Fruit fly (Drosophila melanogaster): ENCODE measurements around the gene eIF2D.

The eIF2D gene

DNA sequence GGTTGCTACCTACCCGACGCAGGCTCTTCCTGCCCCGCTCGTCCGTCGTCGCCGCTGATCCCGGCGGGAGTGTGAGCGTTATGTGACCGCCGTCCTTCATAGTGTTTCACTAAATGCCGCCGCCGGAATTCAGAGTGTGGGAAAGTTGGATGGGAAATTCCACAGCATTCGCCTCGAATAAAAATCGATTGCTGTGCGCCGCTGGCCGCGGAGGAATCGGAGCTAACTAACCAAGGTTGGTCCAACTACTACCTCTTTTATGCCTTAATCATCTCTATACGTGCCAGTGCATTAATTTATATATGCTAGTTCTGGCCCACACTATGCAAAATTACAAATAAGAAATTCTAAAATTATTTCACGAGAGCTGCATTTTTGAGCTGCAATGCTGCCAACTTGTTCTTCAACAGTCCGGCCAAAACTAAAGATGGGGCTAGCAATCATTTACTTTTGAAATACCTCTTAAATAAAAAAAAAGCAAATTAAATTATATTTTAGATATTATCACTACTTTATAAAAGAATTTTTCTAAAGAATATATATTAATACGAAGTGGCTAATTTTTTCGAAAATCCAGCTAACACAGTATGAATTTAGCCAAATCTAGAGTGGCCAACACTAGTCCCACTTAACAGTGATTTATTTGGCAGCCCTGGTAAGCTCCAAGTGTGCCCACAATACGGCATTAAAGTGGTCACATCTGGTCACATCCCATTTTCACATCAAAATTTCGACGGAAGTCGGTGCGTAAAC, 39.0 kb downstream of the eIF2D start, which contains the start of the genes alpha-Man-Ib and Pdhb:
alpha-Man-Ib (minus strand) TSS at position 425 of the 753 bp plus-strand sequence.
Pdhb (plus strand) TSS at position 674 of the 753 bp plus-strand sequence.
- TF ChIP-seq rn (GFP tag; IDR thresholded peaks at IDR 0.05) (peak; percentile 61), Ets98B (GFP tag; IDR thresholded peaks at IDR 0.05) (peak; percentile 29; the same call in 1 of the 2 replicates), EcR (GFP tag; optimal IDR thresholded peaks at IDR 0.05) (no peak), CG17806 (tag; optimal IDR thresholded peaks at IDR 0.05) (peak; percentile 55), CG15710 (tag; optimal IDR thresholded peaks at IDR 0.05) (peak; percentile 69), gl (tag; optimal IDR thresholded peaks at IDR 0.05) (no peak), CG4496 (GFP tag; IDR thresholded peaks at IDR 0.05) (0 out of 3 replicates have a peak, but pooled peaks have one; percentile 62), Pif1B (GFP tag; optimal IDR thresholded peaks at IDR 0.05) (no peak), CG10348 (GFP tag; IDR thresholded peaks at IDR 0.05) (peak; percentile 47; the same call in 1 of the 2 replicates), CG12605 (GFP tag; IDR thresholded peaks at IDR 0.05) (peak; percentile 13; the same call in 1 of the 2 replicates), Snoo (tag; optimal IDR thresholded peaks at IDR 0.05) (peak; percentile 55), CG34367 (tag; optimal IDR thresholded peaks at IDR 0.05) (no peak)

DNA sequence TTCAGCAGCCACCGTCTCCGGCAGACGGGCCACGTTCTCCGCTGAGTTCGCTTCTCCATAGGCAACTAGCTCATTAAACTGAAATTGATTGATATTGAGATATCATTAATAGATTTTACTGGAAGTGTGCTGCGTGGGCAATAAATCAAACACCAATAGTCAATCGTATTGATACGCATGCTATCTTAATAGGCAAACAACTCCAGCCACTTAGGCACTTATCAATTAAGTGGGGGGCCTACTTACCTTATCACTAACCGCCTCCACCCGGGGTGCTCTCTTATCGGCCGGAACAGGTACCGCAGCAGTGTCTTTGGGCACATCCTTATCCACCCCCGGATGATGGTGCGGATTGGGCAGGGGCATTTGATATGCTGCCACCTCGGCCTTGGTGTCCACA, 39.8 kb downstream of the eIF2D start:
- TF ChIP-seq CG13204 (GFP tag; optimal IDR thresholded peaks at IDR 0.05) (no peak), Snoo (tag; optimal IDR thresholded peaks at IDR 0.05) (no peak), D1 (tag; optimal IDR thresholded peaks at IDR 0.05) (no peak), EcR (GFP tag; optimal IDR thresholded peaks at IDR 0.05) (no peak), CG4496 (GFP tag; IDR thresholded peaks at IDR 0.05) (no peak), CG12605 (GFP tag; IDR thresholded peaks at IDR 0.05) (no peak), CG15710 (tag; optimal IDR thresholded peaks at IDR 0.05) (no peak), rn (GFP tag; IDR thresholded peaks at IDR 0.05) (no peak), CG10348 (GFP tag; IDR thresholded peaks at IDR 0.05) (no peak), Pif1B (GFP tag; optimal IDR thresholded peaks at IDR 0.05) (no peak), Ets98B (GFP tag; IDR thresholded peaks at IDR 0.05) (no peak), gl (tag; optimal IDR thresholded peaks at IDR 0.05) (no peak), CG8159 (tag; optimal IDR thresholded peaks at IDR 0.05) (no peak), CG14655 (GFP tag; optimal IDR thresholded peaks at IDR 0.05) (no peak), fd96Ca (GFP tag; IDR thresholded peaks at IDR 0.05) (no peak), CG17806 (tag; optimal IDR thresholded peaks at IDR 0.05) (no peak), CG32121 (GFP tag; IDR thresholded peaks at IDR 0.05) (no peak)

DNA sequence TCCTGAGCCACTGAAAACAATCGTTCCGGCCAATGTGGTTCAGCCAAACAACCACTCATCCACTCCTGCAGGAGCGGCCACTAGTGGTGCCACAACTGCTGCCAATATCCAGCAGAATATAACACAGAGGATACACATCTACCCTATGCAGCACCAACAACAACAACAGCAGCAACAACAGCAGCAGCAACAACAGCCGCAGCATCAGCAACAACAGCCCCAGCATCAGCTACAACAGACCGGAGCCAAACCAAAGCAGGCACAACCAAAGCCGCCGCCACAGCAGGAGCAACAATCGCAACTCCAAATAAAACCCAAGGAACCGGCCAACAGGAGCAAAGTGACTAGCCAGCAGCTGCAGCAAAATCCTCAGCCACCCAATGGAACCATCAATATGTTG, 48.4 kb downstream of the eIF2D start:
- no peak for TF ChIP-seq Snoo (tag; optimal IDR thresholded peaks at IDR 0.05)
- no peak for TF ChIP-seq CG32121 (GFP tag; IDR thresholded peaks at IDR 0.05)
- no peak for TF ChIP-seq gl (tag; optimal IDR thresholded peaks at IDR 0.05)
- TF ChIP-seq CG8159 (tag; optimal IDR thresholded peaks at IDR 0.05), result no peak
- no peak for TF ChIP-seq CG17806 (tag; optimal IDR thresholded peaks at IDR 0.05)
- no peak for TF ChIP-seq rn (GFP tag; IDR thresholded peaks at IDR 0.05)
- no peak for TF ChIP-seq Ets98B (GFP tag; IDR thresholded peaks at IDR 0.05)
- no peak for TF ChIP-seq CG10348 (GFP tag; IDR thresholded peaks at IDR 0.05)
- no peak for TF ChIP-seq fd96Ca (GFP tag; IDR thresholded peaks at IDR 0.05)
